Worm (Caenorhabditis elegans) whole organism, young adult: ENCODE data around the gene myo-6.

Source experiments
- F22D6.2 ChIP-seq: sonication (generic microtip); optimal IDR thresholded peaks from 2 replicates; lab custom pipeline; 2016; ENCODE audit warnings: mild to moderate bottlenecking, missing genetic modification characterization, missing compliant biosample characterization
- Y95B8A.8 ChIP-seq: fragments of 200-800 bp; sonication (Bioruptor generic); IDR thresholded peaks from 2 replicates; pipeline ENCODE4 v1.3.6; 2022; ENCODE audit warnings: missing genetic modification reagents, missing genetic modification characterization, missing compliant biosample characterization
- ama-1 ChIP-seq, 3 experiments: fragments of 150-350 bp in 1 of 3; sonication (generic microtip) in 2 of 3; optimal IDR thresholded peaks; 2 replicates each; lab custom pipeline; 2014 to 2018; ENCODE audit warnings: missing biosample characterization in 2 of 3, missing genetic modification characterization in 2 of 3, missing genetic modification reagents in 2 of 3
- ceh-58 ChIP-seq: fragments of 200-800 bp; sonication (Bioruptor generic); IDR thresholded peaks from 2 replicates; pipeline ENCODE4 v1.3.6; 2022; ENCODE audit warnings: missing genetic modification characterization, missing compliant biosample characterization
- ceh-91 ChIP-seq: fragments of 200-800 bp; sonication (Bioruptor generic); IDR thresholded peaks from 2 replicates; pipeline ENCODE4 v1.3.6; 2022; ENCODE audit warnings: missing genetic modification reagents, missing genetic modification characterization, missing compliant biosample characterization
- dpl-1 ChIP-seq: fragments of 150-350 bp; optimal IDR thresholded peaks from 2 replicates; lab custom pipeline; 2014; ENCODE audit warnings: missing biosample characterization, missing genetic modification reagents, missing genetic modification characterization
- hmg-20 ChIP-seq: fragments of 200-800 bp; sonication (Bioruptor generic); IDR thresholded peaks from 2 replicates; pipeline ENCODE4 v1.3.6; 2022; ENCODE audit warnings: missing genetic modification reagents, missing genetic modification characterization, missing compliant biosample characterization

ce11 chrIII:13359847-13360246 is 49.8 kb upstream of the myo-6 start:
- no peak for TF ChIP-seq F22D6.2 (tag; lab: Kevin White, UChicago)
- TF ChIP-seq ceh-91 (GFP tag; lab: Robert Waterston, UW), result no peak
- TF ChIP-seq ama-1 (optimal IDR thresholded peaks at IDR 0.05; lab: Kevin White, UChicago), result no peak
- no peak for TF ChIP-seq ama-1 (GFP tag; optimal IDR thresholded peaks at IDR 0.05; lab: Kevin White, UChicago)
- no peak for TF ChIP-seq ceh-58 (GFP tag; lab: Robert Waterston, UW)
- TF ChIP-seq Y95B8A.8 (GFP tag; lab: Robert Waterston, UW), result no peak
- TF ChIP-seq dpl-1 (GFP tag; lab: Kevin White, UChicago), result no peak
- TF ChIP-seq hmg-20, result no peak
